Worm (Caenorhabditis elegans) whole organism, mixed stage, embryonic: ENCODE results near the gene tag-180.

ENCODE experiments used
- lin-32 ChIP-seq: fragments of 200-800 bp; sonication (Bioruptor generic); optimal IDR thresholded peaks from 2 replicates; lab custom pipeline; 2018; ENCODE audit warnings: mild to moderate bottlenecking, missing genetic modification characterization, missing compliant biosample characterization
- nhr-2 ChIP-seq: fragments of 150-350 bp; optimal IDR thresholded peaks from 2 replicates; lab custom pipeline; 2014; ENCODE audit warnings: missing biosample characterization, missing genetic modification characterization
- pha-4 ChIP-seq: fragments of 150-350 bp; optimal IDR thresholded peaks from 2 replicates; lab custom pipeline; 2018; ENCODE audit warnings: missing biosample characterization, missing genetic modification reagents, missing genetic modification characterization

- no peak for TF ChIP-seq lin-32 (GFP tag; lab: Kevin White, UChicago)
- no peak for TF ChIP-seq nhr-2
- no peak for TF ChIP-seq pha-4 (tag; lab: Kevin White, UChicago)
These were observed 39.0 kb downstream of the tag-180 start, which contains the start of gene C47G2.3 for ce11 chrII:11290109-11290784.
